Worm (Caenorhabditis elegans) whole organism, L1 larva: ENCODE data around the gene alh-6.

ENCODE experiments used
- ceh-88 ChIP-seq: fragments of 200-800 bp; sonication (Bioruptor generic); IDR thresholded peaks from 2 replicates; pipeline ENCODE4 v1.3.6; 2022; ENCODE audit warnings: missing genetic modification characterization, missing compliant biosample characterization
- lin-15B ChIP-seq: fragments of 150-350 bp; sonication (generic microtip); optimal IDR thresholded peaks from 3 replicates; lab custom pipeline; 2014; ENCODE audit warnings: missing biosample characterization, missing genetic modification characterization

ce11 chrII:1329887-1330286, 20.0 kb upstream of the alh-6 start:
- no peak for TF ChIP-seq lin-15B
- no peak for TF ChIP-seq ceh-88 (GFP tag; lab: Robert Waterston, UW)
